Worm (Caenorhabditis elegans) whole organism, L4/young adult: Measurements from ENCODE around the gene C14E2.6.

Experiments used
- W03F9.2 ChIP-seq: fragments of 150-350 bp; optimal IDR thresholded peaks from 2 replicates; lab custom pipeline; 2014; ENCODE audit warnings: missing biosample characterization, missing genetic modification characterization
- dao-5 ChIP-seq: sonication (generic microtip); optimal IDR thresholded peaks from 2 replicates; lab custom pipeline; 2016; ENCODE audit warnings: missing genotype, missing genetic modification characterization, moderate library complexity, missing compliant biosample characterization

DNA sequence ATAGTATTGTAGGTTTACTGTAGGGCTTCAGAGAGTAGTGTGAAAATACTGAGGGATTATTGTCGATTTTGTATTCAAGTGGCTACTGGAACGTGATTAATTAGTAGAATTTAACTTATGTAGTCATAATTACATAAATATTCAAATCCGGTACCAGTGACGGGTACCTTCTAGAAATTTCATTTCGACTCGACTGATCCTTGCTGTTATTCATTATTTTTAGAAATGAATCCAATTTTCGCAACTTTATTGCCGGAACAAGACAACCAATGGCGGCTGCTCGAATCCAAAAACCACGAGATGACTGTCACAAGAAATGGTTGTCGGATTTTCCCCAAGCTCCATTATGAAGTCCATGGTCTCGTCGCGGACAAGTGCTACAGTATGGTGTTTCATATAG, 35.1 kb upstream of the C14E2.6 start, which contains the start of gene tbx-41:
- no peak for TF ChIP-seq W03F9.2 (tag; lab: Kevin White, UChicago)
- no peak for TF ChIP-seq dao-5
